Worm (Caenorhabditis elegans) whole organism, young adult: ENCODE measurements around the gene phat-6.

Experiments
- K11D2.4 ChIP-seq: fragments of 200-800 bp; sonication (Bioruptor generic); IDR thresholded peaks from 2 replicates; pipeline ENCODE4 v1.3.6; 2022; ENCODE audit warnings: missing genetic modification reagents, missing genetic modification characterization, missing compliant biosample characterization
- T07F8.4 ChIP-seq: sonication (generic microtip); optimal IDR thresholded peaks from 2 replicates; lab custom pipeline; 2016; ENCODE audit warnings: mild to moderate bottlenecking, missing genetic modification characterization, moderate library complexity, missing compliant biosample characterization
- ceh-27 ChIP-seq: fragments of 200-800 bp; sonication (Bioruptor generic); optimal IDR thresholded peaks from 2 replicates; lab custom pipeline; 2018; ENCODE audit warnings: mild to moderate bottlenecking, missing genetic modification characterization, moderate library complexity, missing compliant biosample characterization
- efl-1 ChIP-seq: fragments of 150-350 bp; optimal IDR thresholded peaks from 2 replicates; lab custom pipeline; 2014; ENCODE audit warnings: missing biosample characterization, missing genetic modification reagents, missing genetic modification characterization
- ekl-4 ChIP-seq: fragments of 200-800 bp; sonication (Bioruptor generic); IDR thresholded peaks from 2 replicates; pipeline ENCODE4 v1.3.6; 2022; ENCODE audit warnings: missing genetic modification reagents, missing genetic modification characterization, missing compliant biosample characterization
- lin-40 ChIP-seq: sonication (generic microtip); optimal IDR thresholded peaks from 2 replicates; lab custom pipeline; 2016; ENCODE audit warnings: missing genetic modification characterization, mild to moderate bottlenecking, missing compliant biosample characterization, missing genotype, missing genetic modification reagents
- nhr-90 ChIP-seq: sonication (generic microtip); optimal IDR thresholded peaks from 2 replicates; lab custom pipeline; 2016; ENCODE audit warnings: missing genotype, mild to moderate bottlenecking, missing genetic modification characterization, missing compliant biosample characterization

ce11 chrX:15170958-15171357 lies 23.2 kb downstream of the phat-6 start:
- no peak for TF ChIP-seq nhr-90 (tag; lab: Kevin White, UChicago)
- no peak for TF ChIP-seq efl-1 (GFP tag; lab: Kevin White, UChicago)
- TF ChIP-seq ceh-27 (GFP tag; lab: Kevin White, UChicago), result no peak
- no peak for TF ChIP-seq K11D2.4
- no peak for TF ChIP-seq lin-40
- no peak for TF ChIP-seq ekl-4
- TF ChIP-seq T07F8.4 (tag; lab: Kevin White, UChicago), result no peak
